Worm (Caenorhabditis elegans) whole organism, L3 larva: Measurements from ENCODE around the gene C03H5.4.

ENCODE experiments used
- R02D3.7 ChIP-seq: fragments of 150-350 bp; optimal IDR thresholded peaks from 2 replicates; lab custom pipeline; 2014; ENCODE audit warnings: missing biosample characterization, missing genetic modification characterization
- ZK546.5 ChIP-seq: sonication (generic microtip); optimal IDR thresholded peaks from 2 replicates; lab custom pipeline; 2017; ENCODE audit warnings: missing biosample characterization, missing genetic modification characterization
- aly-2 ChIP-seq: fragments of 150-350 bp; optimal IDR thresholded peaks from 2 replicates; lab custom pipeline; 2014; ENCODE audit warnings: missing biosample characterization, missing genetic modification characterization
- ama-1 ChIP-seq: fragments of 150-350 bp; optimal IDR thresholded peaks from 2 replicates; lab custom pipeline; 2018
- ceh-16 ChIP-seq: sonication (generic microtip); optimal IDR thresholded peaks from 2 replicates; lab custom pipeline; 2017; ENCODE audit warnings: missing biosample characterization, missing genetic modification characterization
- ceh-28 ChIP-seq: fragments of 150-350 bp; optimal IDR thresholded peaks from 2 replicates; lab custom pipeline; 2014; ENCODE audit warnings: missing biosample characterization, missing genetic modification reagents, missing genetic modification characterization
- ceh-82 ChIP-seq: fragments of 150-350 bp; optimal IDR thresholded peaks from 2 replicates; lab custom pipeline; 2014; ENCODE audit warnings: missing biosample characterization, missing genetic modification characterization
- daf-12 ChIP-seq: fragments of 150-350 bp; optimal IDR thresholded peaks from 2 replicates; lab custom pipeline; 2014; ENCODE audit warnings: missing biosample characterization, missing genetic modification reagents, missing genetic modification characterization
- egl-27 ChIP-seq: sonication (generic microtip); optimal IDR thresholded peaks from 4 replicates; lab custom pipeline; 2017; ENCODE audit warnings: missing biosample characterization, missing genetic modification reagents, missing genetic modification characterization
- egl-5 ChIP-seq: fragments of 150-350 bp; optimal IDR thresholded peaks from 2 replicates; lab custom pipeline; 2017; ENCODE audit warnings: missing biosample characterization, missing genetic modification reagents, missing genetic modification characterization, inconsistent platforms
- elt-1 ChIP-seq: fragments of 150-350 bp; optimal IDR thresholded peaks from 2 replicates; lab custom pipeline; 2014; ENCODE audit warnings: missing biosample characterization, missing genetic modification characterization
- elt-2 ChIP-seq: sonication (generic microtip); optimal IDR thresholded peaks from 2 replicates; lab custom pipeline; 2016; ENCODE audit warnings: missing genetic modification reagents, mild to moderate bottlenecking, missing genetic modification characterization, missing compliant biosample characterization
- elt-3 ChIP-seq, 3 experiments: fragments of 150-350 bp in 1 of 3; sonication (generic microtip) in 2 of 3; optimal IDR thresholded peaks; 2 replicates in 2 of 3; 4 replicates in 1 of 3; lab custom pipeline; 2014 to 2017; ENCODE audit warnings: missing biosample characterization in 3 of 3, missing genetic modification characterization in 3 of 3
- fkh-2 ChIP-seq: fragments of 150-350 bp; optimal IDR thresholded peaks from 2 replicates; lab custom pipeline; 2014; ENCODE audit warnings: missing biosample characterization, missing genetic modification reagents, missing genetic modification characterization
- fos-1 ChIP-seq: fragments of 150-350 bp; optimal IDR thresholded peaks from 2 replicates; lab custom pipeline; 2014; ENCODE audit warnings: missing biosample characterization, missing genetic modification characterization
- hmg-11 ChIP-seq: sonication (generic microtip); optimal IDR thresholded peaks from 2 replicates; lab custom pipeline; 2016; ENCODE audit warnings: missing genetic modification characterization, missing compliant biosample characterization
- jun-1 ChIP-seq: fragments of 150-350 bp; optimal IDR thresholded peaks from 2 replicates; lab custom pipeline; 2014; ENCODE audit warnings: missing biosample characterization, missing genetic modification reagents, missing genetic modification characterization
- lin-15B ChIP-seq: fragments of 150-350 bp; optimal IDR thresholded peaks from 2 replicates; lab custom pipeline; 2014; ENCODE audit warnings: missing biosample characterization, missing genetic modification characterization
- lin-39 ChIP-seq: fragments of 150-350 bp; optimal IDR thresholded peaks from 2 replicates; lab custom pipeline; 2018; ENCODE audit warnings: missing biosample characterization, missing genetic modification reagents, missing genetic modification characterization
- lsy-12 ChIP-seq: sonication (generic microtip); optimal IDR thresholded peaks from 2 replicates; lab custom pipeline; 2016; ENCODE audit warnings: mild to moderate bottlenecking, missing genetic modification characterization, missing compliant biosample characterization
- mdl-1 ChIP-seq: fragments of 150-350 bp; optimal IDR thresholded peaks from 2 replicates; lab custom pipeline; 2014; ENCODE audit warnings: missing biosample characterization, missing genetic modification characterization
- mml-1 ChIP-seq: fragments of 150-350 bp; sonication (generic microtip); optimal IDR thresholded peaks from 3 replicates; lab custom pipeline; 2014; ENCODE audit warnings: missing biosample characterization, missing genetic modification characterization
- nfya-1 ChIP-seq: sonication (generic microtip); optimal IDR thresholded peaks from 2 replicates; lab custom pipeline; 2017; ENCODE audit warnings: missing genetic modification characterization, mild to moderate bottlenecking, missing compliant biosample characterization, antibody characterized with exemption, moderate library complexity; ENCODE audit not compliant: insufficient read depth
- nhr-11 ChIP-seq: fragments of 150-350 bp; optimal IDR thresholded peaks from 2 replicates; lab custom pipeline; 2014; ENCODE audit warnings: missing biosample characterization, missing genetic modification characterization
- nhr-12 ChIP-seq: fragments of 150-350 bp; optimal IDR thresholded peaks from 2 replicates; lab custom pipeline; 2014; ENCODE audit warnings: missing biosample characterization, missing genetic modification characterization
- nhr-23 ChIP-seq: fragments of 150-350 bp; optimal IDR thresholded peaks from 2 replicates; lab custom pipeline; 2014; ENCODE audit warnings: missing biosample characterization, missing genetic modification reagents, missing genetic modification characterization
- nhr-237 ChIP-seq: fragments of 150-350 bp; optimal IDR thresholded peaks from 2 replicates; lab custom pipeline; 2014; ENCODE audit warnings: missing biosample characterization, missing genetic modification characterization
- nhr-25 ChIP-seq: sonication (generic microtip); optimal IDR thresholded peaks from 2 replicates; lab custom pipeline; 2017; ENCODE audit warnings: missing biosample characterization, missing genetic modification characterization
- nhr-28 ChIP-seq: fragments of 150-350 bp; optimal IDR thresholded peaks from 2 replicates; lab custom pipeline; 2014; ENCODE audit warnings: missing biosample characterization, missing genetic modification characterization
- nhr-43 ChIP-seq: sonication (generic microtip); optimal IDR thresholded peaks from 2 replicates; lab custom pipeline; 2016; ENCODE audit warnings: mild to moderate bottlenecking, missing genetic modification characterization, missing compliant biosample characterization; ENCODE audit not compliant: poor library complexity, severe bottlenecking
- nhr-67 ChIP-seq: fragments of 150-350 bp; optimal IDR thresholded peaks from 2 replicates; lab custom pipeline; 2014; ENCODE audit warnings: missing biosample characterization, missing genetic modification characterization
- nhr-76 ChIP-seq: fragments of 150-350 bp; sonication (generic microtip); optimal IDR thresholded peaks from 5 replicates; lab custom pipeline; 2014; ENCODE audit warnings: missing biosample characterization, missing genetic modification characterization
- nhr-77 ChIP-seq: fragments of 150-350 bp; optimal IDR thresholded peaks from 2 replicates; lab custom pipeline; 2014; ENCODE audit warnings: missing biosample characterization, missing genetic modification characterization
- pha-4 ChIP-seq: fragments of 150-350 bp; optimal IDR thresholded peaks from 2 replicates; lab custom pipeline; 2014; ENCODE audit warnings: missing biosample characterization, missing genetic modification reagents, missing genetic modification characterization
- pqm-1 ChIP-seq: fragments of 150-350 bp; optimal IDR thresholded peaks from 2 replicates; lab custom pipeline; 2017; ENCODE audit warnings: missing biosample characterization, missing genetic modification characterization, inconsistent platforms
- sea-2 ChIP-seq: fragments of 150-350 bp; sonication (generic microtip); optimal IDR thresholded peaks from 4 replicates; lab custom pipeline; 2014; ENCODE audit warnings: missing biosample characterization, missing genetic modification reagents, missing genetic modification characterization
- skn-1 ChIP-seq: fragments of 150-350 bp; optimal IDR thresholded peaks from 2 replicates; lab custom pipeline; 2014; ENCODE audit warnings: missing biosample characterization, missing genetic modification characterization
- snpc-4 ChIP-seq: fragments of 150-350 bp; optimal IDR thresholded peaks from 2 replicates; lab custom pipeline; 2014; ENCODE audit warnings: missing biosample characterization, missing genetic modification characterization
- tbx-2 ChIP-seq: sonication (generic microtip); optimal IDR thresholded peaks from 2 replicates; lab custom pipeline; 2016; ENCODE audit warnings: mild to moderate bottlenecking, missing genetic modification characterization, missing compliant biosample characterization
- unc-39 ChIP-seq: sonication (generic microtip); optimal IDR thresholded peaks from 4 replicates; lab custom pipeline; 2017; ENCODE audit warnings: missing biosample characterization, missing genetic modification characterization
- unc-62 ChIP-seq: fragments of 150-350 bp; sonication (generic microtip); optimal IDR thresholded peaks from 4 replicates; lab custom pipeline; 2014; ENCODE audit warnings: missing biosample characterization, missing genetic modification reagents, missing genetic modification characterization
- zag-1 ChIP-seq: fragments of 150-350 bp; optimal IDR thresholded peaks from 2 replicates; lab custom pipeline; 2014; ENCODE audit warnings: missing biosample characterization, missing genetic modification characterization
- ztf-11 ChIP-seq: fragments of 150-350 bp; optimal IDR thresholded peaks from 2 replicates; lab custom pipeline; 2014; ENCODE audit warnings: missing biosample characterization, missing genetic modification characterization
- ztf-4 ChIP-seq: fragments of 150-350 bp; optimal IDR thresholded peaks from 2 replicates; lab custom pipeline; 2014; ENCODE audit warnings: missing biosample characterization, missing genetic modification characterization

C03H5.4 gene

ce11 chrII:402435-402834, 27.4 kb downstream of the C03H5.4 start, which contains the start of gene clec-10:
clec-10 (plus strand) TSS chrII:402678.
- TF ChIP-seq elt-2 (tag; lab: Kevin White, UChicago) (peak; percentile 62), nhr-67 (tag; lab: Kevin White, UChicago) (no peak), pqm-1 (tag; lab: Kevin White, UChicago) (peak; percentile 43)

- TF ChIP-seq elt-1 (tag; lab: Kevin White, UChicago) (peak; percentile 16), egl-5 (tag; lab: Kevin White, UChicago) (peak; percentile 64), hmg-11 (tag; lab: Kevin White, UChicago) (peak; percentile 66), nhr-23 (tag; lab: Kevin White, UChicago) (peak; percentile 95), mml-1 (tag; lab: Kevin White, UChicago) (no peak), lin-15B (peak; percentile 99), nhr-77 (tag; lab: Kevin White, UChicago) (peak; percentile 29), tbx-2 (tag; lab: Kevin White, UChicago) (peak; percentile 79), lin-39 (tag; lab: Kevin White, UChicago) (peak; percentile 70), unc-62 (GFP tag; lab: Kevin White, UChicago) (peak; percentile 27), R02D3.7 (tag; lab: Kevin White, UChicago) (peak; percentile 82), pha-4 (peak; percentile 97), nhr-11 (tag; lab: Kevin White, UChicago) (peak; percentile 15), ztf-4 (tag; lab: Kevin White, UChicago) (no peak), nhr-12 (tag; lab: Kevin White, UChicago) (no peak), elt-2 (tag; lab: Kevin White, UChicago) (peak; percentile 63), fkh-2 (tag; lab: Kevin White, UChicago) (peak; percentile 34), nhr-67 (tag; lab: Kevin White, UChicago) (no peak), mdl-1 (tag; lab: Kevin White, UChicago) (no peak), jun-1 (peak; percentile 64), zag-1 (tag; lab: Kevin White, UChicago) (peak; percentile 26), nfya-1 (tag; lab: Kevin White, UChicago) (peak; percentile 94), unc-39 (tag; lab: Kevin White, UChicago) (no peak), ama-1 (lab: Kevin White, UChicago) (no peak), lsy-12 (peak; percentile 76), ceh-82 (tag; lab: Kevin White, UChicago) (peak; percentile 30), daf-12 (no peak), egl-27 (tag; lab: Kevin White, UChicago) (no peak), aly-2 (tag; lab: Kevin White, UChicago) (no peak), ceh-28 (tag; lab: Kevin White, UChicago) (peak; percentile 78), nhr-237 (tag; lab: Kevin White, UChicago) (no peak), ZK546.5 (tag; lab: Kevin White, UChicago) (no peak), snpc-4 (tag; lab: Kevin White, UChicago) (peak; percentile 89), nhr-28 (no peak), ztf-11 (no peak), nhr-76 (tag; lab: Kevin White, UChicago) (peak; percentile 33), elt-3 (tag; optimal IDR thresholded peaks at IDR 0.05; lab: Kevin White, UChicago) (no peak), skn-1 (peak; percentile 84), pqm-1 (tag; lab: Kevin White, UChicago) (peak; percentile 68), ceh-16 (tag; lab: Kevin White, UChicago) (peak; percentile 8), nhr-25 (tag; lab: Kevin White, UChicago) (peak; percentile 61), nhr-43 (tag; lab: Kevin White, UChicago) (peak; percentile 90), sea-2 (no peak), fos-1 (tag; lab: Kevin White, UChicago) (no peak)
Measured at ce11 chrII:410832-411231, 35.8 kb downstream of the C03H5.4 start, which contains the start of the genes dnsn-1 and C24H12.4. dnsn-1 (minus strand) TSS chrII:410932. C24H12.4 (plus strand) TSS chrII:411222.
